Fruit fly (Drosophila melanogaster) whole organism, embryonic: ENCODE data around the gene Cdk7.

Experiments
- ATbp ChIP-seq: fragments of 200-800 bp; sonication (Bioruptor generic); optimal IDR thresholded peaks from 2 replicates; lab custom pipeline; 2017; ENCODE audit warnings: missing biosample characterization, mild to moderate bottlenecking, missing genetic modification characterization, missing genetic modification reagents
- CG10321 ChIP-seq: fragments of 200-800 bp; sonication (Bioruptor generic); IDR thresholded peaks from 2 replicates; pipeline ENCODE4 v1.3.6; 2022; ENCODE audit warnings: missing biosample characterization, missing genetic modification characterization
- CG12236 ChIP-seq: fragments of 200-800 bp; sonication (Bioruptor generic); optimal IDR thresholded peaks from 2 replicates; lab custom pipeline; 2016; ENCODE audit warnings: missing biosample characterization, missing genetic modification characterization
- CG14014 ChIP-seq: fragments of 200-800 bp; sonication (Bioruptor generic); IDR thresholded peaks from 2 replicates; pipeline ENCODE4 v1.3.6; 2022; ENCODE audit warnings: missing biosample characterization, missing genetic modification characterization
- CG15479 ChIP-seq: fragments of 200-800 bp; sonication (Bioruptor generic); optimal IDR thresholded peaks from 3 replicates; lab custom pipeline; 2019; ENCODE audit warnings: missing biosample characterization, mild to moderate bottlenecking, missing genetic modification characterization, moderate library complexity
- CG1647 ChIP-seq: fragments of 200-800 bp; sonication (Bioruptor generic); optimal IDR thresholded peaks from 3 replicates; lab custom pipeline; 2016; ENCODE audit warnings: missing biosample characterization, missing genetic modification characterization
- CG16813 ChIP-seq: fragments of 200-800 bp; sonication (Bioruptor generic); IDR thresholded peaks from 3 replicates; pipeline ENCODE4 v1.3.6; 2022; ENCODE audit warnings: missing biosample characterization, missing genetic modification characterization; ENCODE audit not compliant: partially characterized antibody
- CG16815 ChIP-seq: fragments of 200-800 bp; sonication (Bioruptor generic); optimal IDR thresholded peaks from 3 replicates; lab custom pipeline; 2017; ENCODE audit warnings: missing biosample characterization, mild to moderate bottlenecking, missing genetic modification characterization
- CG17359 ChIP-seq: fragments of 200-800 bp; sonication (Bioruptor generic); optimal IDR thresholded peaks from 3 replicates; lab custom pipeline; 2018; ENCODE audit warnings: missing biosample characterization, mild to moderate bottlenecking, missing genetic modification characterization, moderate library complexity
- CG1792 ChIP-seq: fragments of 200-800 bp; sonication (Bioruptor generic); optimal IDR thresholded peaks from 2 replicates; lab custom pipeline; 2016; ENCODE audit warnings: missing biosample characterization, missing genetic modification characterization
- CG2678 ChIP-seq: fragments of 200-800 bp; sonication (Bioruptor generic); optimal IDR thresholded peaks from 3 replicates; lab custom pipeline; 2019; ENCODE audit warnings: missing biosample characterization, mild to moderate bottlenecking, missing genetic modification characterization, moderate library complexity
- CG30403 ChIP-seq: fragments of 200-800 bp; sonication (Bioruptor generic); optimal IDR thresholded peaks from 3 replicates; lab custom pipeline; 2016; ENCODE audit warnings: missing biosample characterization, missing genetic modification characterization
- CG34224 ChIP-seq: fragments of 200-800 bp; sonication (Bioruptor generic); IDR thresholded peaks from 3 replicates; pipeline ENCODE4 v1.3.6; 2022; ENCODE audit warnings: missing biosample characterization, missing genetic modification characterization; ENCODE audit not compliant: partially characterized antibody
- CG4730 ChIP-seq: fragments of 200-800 bp; sonication (Bioruptor generic); IDR thresholded peaks from 2 replicates; pipeline ENCODE4 v1.3.6; 2022; ENCODE audit warnings: missing biosample characterization, missing genetic modification characterization
- CG7372 ChIP-seq: fragments of 200-800 bp; sonication (Bioruptor generic); IDR thresholded peaks from 2 replicates; pipeline ENCODE4 v1.3.6; 2022; ENCODE audit warnings: missing biosample characterization, missing genetic modification characterization
- CG8944 ChIP-seq: fragments of 200-800 bp; sonication (Bioruptor generic); optimal IDR thresholded peaks from 3 replicates; lab custom pipeline; 2016; ENCODE audit warnings: missing biosample characterization, missing genetic modification characterization
- CG9609 ChIP-seq: fragments of 200-800 bp; sonication (Bioruptor generic); optimal IDR thresholded peaks from 3 replicates; lab custom pipeline; 2016; ENCODE audit warnings: missing biosample characterization, missing genetic modification characterization
- Dek ChIP-seq: fragments of 200-800 bp; sonication (Bioruptor generic); optimal IDR thresholded peaks from 3 replicates; lab custom pipeline; 2019; ENCODE audit warnings: missing biosample characterization, mild to moderate bottlenecking, missing genetic modification characterization, moderate library complexity
- Ets65A ChIP-seq: fragments of 200-800 bp; sonication (Bioruptor generic); peaks from one replicate; lab custom pipeline; 2016; ENCODE audit warnings: missing biosample characterization, missing genetic modification characterization
- Gsc ChIP-seq: fragments of 200-800 bp; sonication (Bioruptor generic); IDR thresholded peaks from 2 replicates; pipeline ENCODE4 v1.3.6; 2022; ENCODE audit warnings: missing biosample characterization, missing genetic modification characterization
- H15 ChIP-seq: fragments of 200-800 bp; sonication (Bioruptor generic); IDR thresholded peaks from 3 replicates; pipeline ENCODE4 v1.3.6; 2022; ENCODE audit warnings: missing biosample characterization, missing genetic modification characterization
- HHEX ChIP-seq: fragments of 200-800 bp; sonication (Bioruptor generic); optimal IDR thresholded peaks from 3 replicates; lab custom pipeline; 2017; ENCODE audit warnings: missing biosample characterization, mild to moderate bottlenecking, missing genetic modification characterization, missing genetic modification reagents
- HLH4C ChIP-seq: fragments of 200-800 bp; sonication (Bioruptor generic); IDR thresholded peaks from 3 replicates; pipeline ENCODE4 v1.3.6; 2022; ENCODE audit warnings: missing biosample characterization, missing genetic modification characterization; ENCODE audit not compliant: partially characterized antibody
- Hr39 ChIP-seq: fragments of >200 bp; optimal IDR thresholded peaks from 2 replicates; lab custom pipeline; 2017
- Lhr ChIP-seq: fragments of 200-800 bp; sonication (Bioruptor generic); optimal IDR thresholded peaks from 3 replicates; lab custom pipeline; 2017; ENCODE audit warnings: mild to moderate bottlenecking, missing biosample characterization, missing genetic modification reagents, missing genetic modification characterization
- NK7.1 ChIP-seq: fragments of 200-800 bp; sonication (Bioruptor generic); optimal IDR thresholded peaks from 3 replicates; lab custom pipeline; 2016; ENCODE audit warnings: missing biosample characterization, missing genetic modification characterization
- Opbp ChIP-seq: fragments of 200-800 bp; sonication (Bioruptor generic); IDR thresholded peaks from 3 replicates; pipeline ENCODE4 v1.3.6; 2022; ENCODE audit warnings: missing biosample characterization, missing genetic modification characterization; ENCODE audit not compliant: partially characterized antibody
- Rx ChIP-seq: fragments of 200-800 bp; sonication (Bioruptor generic); IDR thresholded peaks from 2 replicates; pipeline ENCODE4 v1.3.6; 2022; ENCODE audit warnings: missing biosample characterization, missing genetic modification characterization
- ac ChIP-seq: fragments of 200-800 bp; sonication (Bioruptor generic); optimal IDR thresholded peaks from 3 replicates; lab custom pipeline; 2017; ENCODE audit warnings: missing biosample characterization, mild to moderate bottlenecking, missing genetic modification characterization
- ase ChIP-seq: fragments of 200-800 bp; sonication (Bioruptor generic); IDR thresholded peaks from 3 replicates; pipeline ENCODE4 v1.3.6; 2022; ENCODE audit warnings: missing biosample characterization, missing genetic modification characterization
- ato ChIP-seq: fragments of 200-800 bp; sonication (Bioruptor generic); IDR thresholded peaks from 2 replicates; pipeline ENCODE4 v1.3.6; 2022; ENCODE audit warnings: missing biosample characterization, missing genetic modification characterization; ENCODE audit not compliant: partially characterized antibody
- cas ChIP-seq: fragments of 200-800 bp; sonication (Bioruptor generic); IDR thresholded peaks from 2 replicates; pipeline ENCODE4 v1.3.6; 2022; ENCODE audit warnings: missing biosample characterization, missing genetic modification characterization
- cg ChIP-seq: fragments of 200-800 bp; sonication (Bioruptor generic); optimal IDR thresholded peaks from 3 replicates; lab custom pipeline; 2019; ENCODE audit warnings: missing biosample characterization, mild to moderate bottlenecking, missing genetic modification characterization, moderate library complexity
- cwo ChIP-seq: fragments of 200-800 bp; sonication (Bioruptor generic); optimal IDR thresholded peaks from 3 replicates; lab custom pipeline; 2017; ENCODE audit warnings: missing biosample characterization, missing genetic modification characterization, mild to moderate bottlenecking, moderate library complexity, missing genetic modification reagents
- dm ChIP-seq: fragments of 200-800 bp; sonication (Bioruptor generic); optimal IDR thresholded peaks from 3 replicates; lab custom pipeline; 2016; ENCODE audit warnings: missing biosample characterization, missing genetic modification characterization
- gce ChIP-seq: fragments of 200-800 bp; sonication (Bioruptor generic); IDR thresholded peaks from 3 replicates; pipeline ENCODE4 v1.3.6; 2022; ENCODE audit warnings: missing biosample characterization, missing genetic modification characterization
- gcm2 ChIP-seq: fragments of 200-800 bp; sonication (Bioruptor generic); optimal IDR thresholded peaks from 2 replicates; lab custom pipeline; 2016; ENCODE audit warnings: missing biosample characterization, missing genetic modification characterization
- hth ChIP-seq: fragments of >200 bp; optimal IDR thresholded peaks from 2 replicates; lab custom pipeline; 2017; ENCODE audit warnings: inconsistent platforms
- jing ChIP-seq: fragments of 200-800 bp; sonication (Bioruptor generic); optimal IDR thresholded peaks from 2 replicates; lab custom pipeline; 2018; ENCODE audit warnings: missing biosample characterization, mild to moderate bottlenecking, missing genetic modification characterization
- nerfin-2 ChIP-seq: fragments of 200-800 bp; sonication (Bioruptor generic); IDR thresholded peaks from 2 replicates; pipeline ENCODE4 v1.3.6; 2022; ENCODE audit warnings: missing biosample characterization, missing genetic modification characterization; ENCODE audit not compliant: partially characterized antibody
- onecut ChIP-seq: fragments of 200-800 bp; sonication (Bioruptor generic); IDR thresholded peaks from 2 replicates; pipeline ENCODE4 v1.3.6; 2022; ENCODE audit warnings: missing biosample characterization, missing genetic modification characterization
- pfk ChIP-seq: fragments of 200-800 bp; sonication (Bioruptor generic); optimal IDR thresholded peaks from 2 replicates; lab custom pipeline; 2018; ENCODE audit warnings: missing biosample characterization, mild to moderate bottlenecking, missing genetic modification characterization, moderate library complexity
- phol ChIP-seq: fragments of 200-800 bp; sonication (Bioruptor generic); optimal IDR thresholded peaks from 3 replicates; lab custom pipeline; 2018; ENCODE audit warnings: missing biosample characterization, mild to moderate bottlenecking, missing genetic modification characterization, moderate library complexity
- salm ChIP-seq: fragments of 200-800 bp; sonication (Bioruptor generic); optimal IDR thresholded peaks from 2 replicates; lab custom pipeline; 2018; ENCODE audit warnings: missing biosample characterization, mild to moderate bottlenecking, missing genetic modification characterization
- sens ChIP-seq: fragments of 200-800 bp; sonication (Bioruptor generic); peaks from one replicate; lab custom pipeline; 2016; ENCODE audit warnings: missing biosample characterization, missing genetic modification characterization
- sens-2 ChIP-seq: fragments of 200-800 bp; sonication (Bioruptor generic); IDR thresholded peaks from 2 replicates; pipeline ENCODE4 v1.3.6; 2022; ENCODE audit warnings: missing biosample characterization, missing genetic modification characterization
- shn ChIP-seq: fragments of 200-800 bp; sonication (Bioruptor generic); optimal IDR thresholded peaks from 3 replicates; lab custom pipeline; 2016; ENCODE audit warnings: missing biosample characterization, missing genetic modification characterization
- sr ChIP-seq: fragments of 200-800 bp; sonication (Bioruptor generic); IDR thresholded peaks from 3 replicates; pipeline ENCODE4 v1.3.6; 2022; ENCODE audit warnings: missing biosample characterization, missing genetic modification characterization
- twi ChIP-seq: fragments of 200-800 bp; optimal IDR thresholded peaks from 2 replicates; lab custom pipeline; 2019; ENCODE audit warnings: missing biosample characterization, mild to moderate bottlenecking, missing genetic modification characterization, moderate library complexity
- unpg ChIP-seq: fragments of 200-800 bp; sonication (Bioruptor generic); optimal IDR thresholded peaks from 3 replicates; lab custom pipeline; 2018; ENCODE audit warnings: missing biosample characterization, mild to moderate bottlenecking, missing genetic modification characterization, moderate library complexity
- vnd ChIP-seq: fragments of 200-800 bp; sonication (Bioruptor generic); IDR thresholded peaks from 3 replicates; pipeline ENCODE4 v1.3.6; 2022; ENCODE audit warnings: missing biosample characterization, missing genetic modification characterization; ENCODE audit not compliant: partially characterized antibody

The Cdk7 gene

DNA sequence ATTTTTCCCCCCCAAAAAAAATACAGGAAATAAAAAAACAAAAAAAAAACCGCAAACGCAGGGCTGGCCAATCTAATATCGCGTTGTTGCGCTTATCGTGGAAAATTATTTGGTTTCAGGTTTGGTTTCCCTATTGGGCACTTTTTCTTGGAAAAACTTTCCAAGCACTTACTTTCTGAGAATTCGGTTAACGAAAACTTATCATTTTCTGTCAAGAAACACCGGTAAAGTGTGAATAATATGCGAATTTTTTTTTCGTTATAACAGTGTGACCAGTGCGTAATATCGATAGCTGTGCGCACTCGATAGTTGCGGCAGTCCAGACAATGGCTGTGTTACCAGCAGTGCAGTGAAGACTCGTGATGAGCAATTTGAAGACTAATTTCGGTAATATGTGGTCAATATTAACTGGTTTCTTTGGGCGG lies 13.7 kb upstream of the Cdk7 start, which contains the start of gene Rnp4F (continued):
- TF ChIP-seq CG10321 (GFP tag; lab: Robert Waterston, UW) = 0 out of 2 replicates have a peak, but pooled peaks have one; percentile 11
- TF ChIP-seq unpg (GFP tag; lab: Kevin White, UChicago) = no peak
- peak; percentile 86 for TF ChIP-seq CG16813 (GFP tag; lab: Robert Waterston, UW)
- TF ChIP-seq CG16815 (GFP tag; lab: Kevin White, UChicago) = peak; percentile 48
- TF ChIP-seq Hr39 (lab: Kevin White, UChicago) = no peak
- peak; percentile 59 for TF ChIP-seq dm
- peak; percentile 71 for TF ChIP-seq HLH4C (GFP tag; lab: Robert Waterston, UW)
- peak; percentile 82 for TF ChIP-seq shn (GFP tag; lab: Kevin White, UChicago)
- TF ChIP-seq CG34224 = peak; percentile 64
- TF ChIP-seq Gsc (GFP tag; lab: Robert Waterston, UW) = no peak
- peak; percentile 78 for TF ChIP-seq vnd (GFP tag; lab: Robert Waterston, UW)
- TF ChIP-seq ATbp (GFP tag; lab: Kevin White, UChicago) = no peak
- TF ChIP-seq CG2678 = no peak
- peak; percentile 24; the same call in 1 of the 2 replicates for TF ChIP-seq cas (GFP tag; lab: Robert Waterston, UW)
- peak; percentile 88 for TF ChIP-seq Opbp (GFP tag; lab: Robert Waterston, UW)
- TF ChIP-seq NK7.1 = peak; percentile 56
- 0 out of 2 replicates have a peak, but pooled peaks have one; percentile 21 for TF ChIP-seq ato (GFP tag; lab: Robert Waterston, UW)
- 0 out of 3 replicates have a peak, but pooled peaks have one; percentile 17 for TF ChIP-seq sr
- no peak for TF ChIP-seq gce (GFP tag; lab: Robert Waterston, UW)
- peak; percentile 49 for TF ChIP-seq CG7372 (GFP tag; lab: Robert Waterston, UW)
- TF ChIP-seq sens (GFP tag; lab: Kevin White, UChicago) = peak; percentile 90
- TF ChIP-seq gcm2 (GFP tag; lab: Kevin White, UChicago) = no peak
- no peak for TF ChIP-seq hth (lab: Kevin White, UChicago)
- TF ChIP-seq twi (tag; lab: Kevin White, UChicago) = no peak
- TF ChIP-seq phol (tag; lab: Kevin White, UChicago) = peak; percentile 78
- peak; percentile 56 for TF ChIP-seq Rx (GFP tag; lab: Robert Waterston, UW)
- TF ChIP-seq CG12236 (GFP tag; lab: Kevin White, UChicago) = no peak
- peak; percentile 45; the same call in 2 of the 3 replicates for TF ChIP-seq ase
- TF ChIP-seq ac (GFP tag; lab: Kevin White, UChicago) = no peak
- TF ChIP-seq CG1647 (GFP tag; lab: Kevin White, UChicago) = peak; percentile 65
- peak; percentile 99 for TF ChIP-seq Ets65A (GFP tag; lab: Kevin White, UChicago)
- peak; percentile 42; the same call in 1 of the 2 replicates for TF ChIP-seq CG4730
- no peak for TF ChIP-seq salm (tag; lab: Kevin White, UChicago)
- peak; percentile 45 for TF ChIP-seq CG1792
- TF ChIP-seq CG17359 = peak; percentile 64
- TF ChIP-seq Dek (tag; lab: Kevin White, UChicago) = peak; percentile 59
- no peak for TF ChIP-seq cwo (GFP tag; lab: Kevin White, UChicago)
- TF ChIP-seq CG8944 (GFP tag; lab: Kevin White, UChicago) = peak; percentile 76
- peak; percentile 72 for TF ChIP-seq CG9609 (GFP tag; lab: Kevin White, UChicago)
- TF ChIP-seq CG14014 = peak; percentile 57; the same call in 1 of the 2 replicates
- no peak for TF ChIP-seq sens-2
- TF ChIP-seq pfk (GFP tag; lab: Kevin White, UChicago) = no peak
- peak; percentile 58; the same call in 1 of the 2 replicates for TF ChIP-seq nerfin-2 (GFP tag; lab: Robert Waterston, UW)
- peak; percentile 65 for TF ChIP-seq Lhr (GFP tag; lab: Kevin White, UChicago)
- TF ChIP-seq H15 (GFP tag; lab: Robert Waterston, UW) = peak; percentile 53; the same call in 1 of the 3 replicates
- peak; percentile 74 for TF ChIP-seq CG30403 (GFP tag; lab: Kevin White, UChicago)
- no peak for TF ChIP-seq CG15479 (GFP tag; lab: Kevin White, UChicago)
- TF ChIP-seq jing = no peak
- peak; percentile 53 for TF ChIP-seq HHEX (GFP tag; lab: Kevin White, UChicago)
- TF ChIP-seq cg (GFP tag; lab: Kevin White, UChicago) = no peak
- TF ChIP-seq onecut = 0 out of 2 replicates have a peak, but pooled peaks have one; percentile 14
